Worm (Caenorhabditis elegans) whole organism, L3 larva: ENCODE measurements around the gene T16H12.3.

ENCODE experiments used
- ZK546.5 ChIP-seq: sonication (generic microtip); optimal IDR thresholded peaks from 2 replicates; lab custom pipeline; 2017; ENCODE audit warnings: missing biosample characterization, missing genetic modification characterization
- ceh-16 ChIP-seq: sonication (generic microtip); optimal IDR thresholded peaks from 2 replicates; lab custom pipeline; 2017; ENCODE audit warnings: missing biosample characterization, missing genetic modification characterization
- ceh-28 ChIP-seq: fragments of 150-350 bp; optimal IDR thresholded peaks from 2 replicates; lab custom pipeline; 2014; ENCODE audit warnings: missing biosample characterization, missing genetic modification reagents, missing genetic modification characterization
- ceh-9 ChIP-seq: sonication (generic microtip); optimal IDR thresholded peaks from 2 replicates; lab custom pipeline; 2018; ENCODE audit warnings: missing biosample characterization, missing genetic modification characterization
- daf-12 ChIP-seq: fragments of 150-350 bp; optimal IDR thresholded peaks from 2 replicates; lab custom pipeline; 2014; ENCODE audit warnings: missing biosample characterization, missing genetic modification reagents, missing genetic modification characterization
- egl-27 ChIP-seq: sonication (generic microtip); optimal IDR thresholded peaks from 4 replicates; lab custom pipeline; 2017; ENCODE audit warnings: missing biosample characterization, missing genetic modification reagents, missing genetic modification characterization
- elt-1 ChIP-seq: fragments of 150-350 bp; optimal IDR thresholded peaks from 2 replicates; lab custom pipeline; 2014; ENCODE audit warnings: missing biosample characterization, missing genetic modification characterization
- elt-2 ChIP-seq: sonication (generic microtip); optimal IDR thresholded peaks from 2 replicates; lab custom pipeline; 2016; ENCODE audit warnings: missing genetic modification reagents, mild to moderate bottlenecking, missing genetic modification characterization, missing compliant biosample characterization
- elt-3 ChIP-seq, 3 experiments: fragments of 150-350 bp in 1 of 3; sonication (generic microtip) in 2 of 3; optimal IDR thresholded peaks; 2 replicates in 2 of 3; 4 replicates in 1 of 3; lab custom pipeline; 2014 to 2017; ENCODE audit warnings: missing biosample characterization in 3 of 3, missing genetic modification characterization in 3 of 3
- eor-1 ChIP-seq, 2 experiments: fragments of 150-350 bp; optimal IDR thresholded peaks; 2 replicates each; lab custom pipeline; 2014 to 2018; ENCODE audit warnings: missing biosample characterization in 2 of 2, missing genetic modification characterization in 2 of 2
- fkh-2 ChIP-seq: fragments of 150-350 bp; optimal IDR thresholded peaks from 2 replicates; lab custom pipeline; 2014; ENCODE audit warnings: missing biosample characterization, missing genetic modification reagents, missing genetic modification characterization
- fos-1 ChIP-seq: fragments of 150-350 bp; optimal IDR thresholded peaks from 2 replicates; lab custom pipeline; 2014; ENCODE audit warnings: missing biosample characterization, missing genetic modification characterization
- hmg-11 ChIP-seq: sonication (generic microtip); optimal IDR thresholded peaks from 2 replicates; lab custom pipeline; 2016; ENCODE audit warnings: missing genetic modification characterization, missing compliant biosample characterization
- jun-1 ChIP-seq: fragments of 150-350 bp; optimal IDR thresholded peaks from 2 replicates; lab custom pipeline; 2014; ENCODE audit warnings: missing biosample characterization, missing genetic modification reagents, missing genetic modification characterization
- lin-15B ChIP-seq: fragments of 150-350 bp; optimal IDR thresholded peaks from 2 replicates; lab custom pipeline; 2014; ENCODE audit warnings: missing biosample characterization, missing genetic modification characterization
- lin-39 ChIP-seq: fragments of 150-350 bp; optimal IDR thresholded peaks from 2 replicates; lab custom pipeline; 2018; ENCODE audit warnings: missing biosample characterization, missing genetic modification reagents, missing genetic modification characterization
- lsy-12 ChIP-seq: sonication (generic microtip); optimal IDR thresholded peaks from 2 replicates; lab custom pipeline; 2016; ENCODE audit warnings: mild to moderate bottlenecking, missing genetic modification characterization, missing compliant biosample characterization
- mdl-1 ChIP-seq: fragments of 150-350 bp; optimal IDR thresholded peaks from 2 replicates; lab custom pipeline; 2014; ENCODE audit warnings: missing biosample characterization, missing genetic modification characterization
- nfya-1 ChIP-seq: sonication (generic microtip); optimal IDR thresholded peaks from 2 replicates; lab custom pipeline; 2017; ENCODE audit warnings: missing genetic modification characterization, mild to moderate bottlenecking, missing compliant biosample characterization, antibody characterized with exemption, moderate library complexity; ENCODE audit not compliant: insufficient read depth
- nhr-11 ChIP-seq: fragments of 150-350 bp; optimal IDR thresholded peaks from 2 replicates; lab custom pipeline; 2014; ENCODE audit warnings: missing biosample characterization, missing genetic modification characterization
- nhr-12 ChIP-seq: fragments of 150-350 bp; optimal IDR thresholded peaks from 2 replicates; lab custom pipeline; 2014; ENCODE audit warnings: missing biosample characterization, missing genetic modification characterization
- nhr-23 ChIP-seq: fragments of 150-350 bp; optimal IDR thresholded peaks from 2 replicates; lab custom pipeline; 2014; ENCODE audit warnings: missing biosample characterization, missing genetic modification reagents, missing genetic modification characterization
- nhr-237 ChIP-seq: fragments of 150-350 bp; optimal IDR thresholded peaks from 2 replicates; lab custom pipeline; 2014; ENCODE audit warnings: missing biosample characterization, missing genetic modification characterization
- nhr-25 ChIP-seq: sonication (generic microtip); optimal IDR thresholded peaks from 2 replicates; lab custom pipeline; 2017; ENCODE audit warnings: missing biosample characterization, missing genetic modification characterization
- nhr-28 ChIP-seq: fragments of 150-350 bp; optimal IDR thresholded peaks from 2 replicates; lab custom pipeline; 2014; ENCODE audit warnings: missing biosample characterization, missing genetic modification characterization
- nhr-43 ChIP-seq: sonication (generic microtip); optimal IDR thresholded peaks from 2 replicates; lab custom pipeline; 2016; ENCODE audit warnings: mild to moderate bottlenecking, missing genetic modification characterization, missing compliant biosample characterization; ENCODE audit not compliant: poor library complexity, severe bottlenecking
- nhr-67 ChIP-seq: fragments of 150-350 bp; optimal IDR thresholded peaks from 2 replicates; lab custom pipeline; 2014; ENCODE audit warnings: missing biosample characterization, missing genetic modification characterization
- nhr-77 ChIP-seq: fragments of 150-350 bp; optimal IDR thresholded peaks from 2 replicates; lab custom pipeline; 2014; ENCODE audit warnings: missing biosample characterization, missing genetic modification characterization
- pha-4 ChIP-seq: fragments of 150-350 bp; optimal IDR thresholded peaks from 2 replicates; lab custom pipeline; 2014; ENCODE audit warnings: missing biosample characterization, missing genetic modification reagents, missing genetic modification characterization
- sea-2 ChIP-seq: fragments of 150-350 bp; sonication (generic microtip); optimal IDR thresholded peaks from 4 replicates; lab custom pipeline; 2014; ENCODE audit warnings: missing biosample characterization, missing genetic modification reagents, missing genetic modification characterization
- skn-1 ChIP-seq: fragments of 150-350 bp; optimal IDR thresholded peaks from 2 replicates; lab custom pipeline; 2014; ENCODE audit warnings: missing biosample characterization, missing genetic modification characterization
- snpc-4 ChIP-seq: fragments of 150-350 bp; optimal IDR thresholded peaks from 2 replicates; lab custom pipeline; 2014; ENCODE audit warnings: missing biosample characterization, missing genetic modification characterization
- tbx-2 ChIP-seq: sonication (generic microtip); optimal IDR thresholded peaks from 2 replicates; lab custom pipeline; 2016; ENCODE audit warnings: mild to moderate bottlenecking, missing genetic modification characterization, missing compliant biosample characterization
- unc-62 ChIP-seq: fragments of 150-350 bp; sonication (generic microtip); optimal IDR thresholded peaks from 4 replicates; lab custom pipeline; 2014; ENCODE audit warnings: missing biosample characterization, missing genetic modification reagents, missing genetic modification characterization
- zag-1 ChIP-seq: fragments of 150-350 bp; optimal IDR thresholded peaks from 2 replicates; lab custom pipeline; 2014; ENCODE audit warnings: missing biosample characterization, missing genetic modification characterization
- ztf-4 ChIP-seq: fragments of 150-350 bp; optimal IDR thresholded peaks from 2 replicates; lab custom pipeline; 2014; ENCODE audit warnings: missing biosample characterization, missing genetic modification characterization

Gene T16H12.3

DNA sequence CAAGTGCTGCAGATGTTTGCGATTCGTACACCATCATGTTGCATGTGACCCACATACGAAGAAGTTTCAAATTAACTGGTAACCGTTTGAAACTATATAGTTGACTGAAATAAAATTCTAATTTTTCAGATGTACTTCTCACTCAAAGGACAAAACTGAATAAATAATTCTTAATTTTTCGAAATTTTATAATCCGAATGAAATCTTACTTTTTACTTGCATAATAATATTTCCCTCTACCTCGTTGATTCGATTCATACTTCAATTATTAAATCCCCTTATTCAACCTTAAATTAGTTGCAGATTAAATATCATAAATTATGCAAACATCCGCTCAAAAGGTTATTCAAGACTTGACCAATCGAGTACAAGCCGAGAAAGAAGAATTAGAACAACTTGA, 2.9 kb upstream of the T16H12.3 start, which contains the start of gene T16H12.2:
Gene T16H12.2, plus strand, starts transcription at position 301 of the 400 bp plus-strand sequence.
- TF ChIP-seq daf-12 (no peak), eor-1 (tag; optimal IDR thresholded peaks at IDR 0.05; lab: Kevin White, UChicago) (no peak), lin-39 (tag; lab: Kevin White, UChicago) (no peak), mdl-1 (tag; lab: Kevin White, UChicago) (no peak), ceh-9 (tag; lab: Kevin White, UChicago) (no peak)

- TF ChIP-seq nfya-1 (tag; lab: Kevin White, UChicago) (no peak), elt-3 (tag; optimal IDR thresholded peaks at IDR 0.05; lab: Kevin White, UChicago) (no peak), fkh-2 (tag; lab: Kevin White, UChicago) (no peak), lsy-12 (tag; lab: Kevin White, UChicago) (no peak), jun-1 (tag; lab: Kevin White, UChicago) (no peak), lin-39 (tag; lab: Kevin White, UChicago) (no peak), nhr-237 (no peak), elt-1 (tag; lab: Kevin White, UChicago) (no peak), nhr-67 (tag; lab: Kevin White, UChicago) (no peak)
- TF ChIP-seq, all 47 proteins: peak for 0
Observed at ce11 chrIII:10085574-10085973, 2.5 kb upstream of the T16H12.3 start.

- TF ChIP-seq daf-12 (no peak), elt-3 (tag; optimal IDR thresholded peaks at IDR 0.05; lab: Kevin White, UChicago) (no peak), zag-1 (tag; lab: Kevin White, UChicago) (no peak), egl-27 (tag; lab: Kevin White, UChicago) (no peak), elt-2 (no peak), lin-15B (tag; lab: Kevin White, UChicago) (no peak), ZK546.5 (tag; lab: Kevin White, UChicago) (no peak), fos-1 (tag; lab: Kevin White, UChicago) (no peak), nhr-12 (tag; lab: Kevin White, UChicago) (no peak), jun-1 (tag; lab: Kevin White, UChicago) (no peak), sea-2 (no peak), snpc-4 (tag; lab: Kevin White, UChicago) (no peak), tbx-2 (no peak), ceh-28 (tag; lab: Kevin White, UChicago) (no peak)
Observed at ce11 chrIII:10085103-10085502, 2.0 kb upstream of the T16H12.3 start, which contains the start of gene T16H12.13. TSS of gene T16H12.13 (plus strand) at chrIII:10085403.

DNA sequence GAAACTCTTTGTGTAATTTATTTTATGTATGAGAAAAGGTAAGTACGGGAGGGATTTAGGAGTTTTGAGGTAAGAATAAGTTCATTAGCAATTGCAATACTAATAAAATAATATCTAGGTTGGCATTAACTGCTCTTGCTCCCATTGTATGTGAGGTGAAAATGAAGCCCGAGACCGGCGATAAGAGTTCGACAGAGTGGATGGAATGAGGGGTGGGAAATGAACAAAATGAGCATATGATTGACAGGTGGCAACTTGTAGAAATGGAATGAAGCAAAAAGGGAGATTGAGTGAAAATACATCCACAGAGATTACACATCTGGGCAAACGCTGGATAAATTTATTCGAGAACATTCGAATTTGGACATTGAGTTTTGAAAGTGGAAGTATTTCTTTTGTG, 4.3 kb downstream of the T16H12.3 start:
- no peak for TF ChIP-seq skn-1 (tag; lab: Kevin White, UChicago)
- TF ChIP-seq hmg-11 (tag; lab: Kevin White, UChicago), result no peak
- no peak for TF ChIP-seq lin-15B (tag; lab: Kevin White, UChicago)
- TF ChIP-seq nhr-67 (tag; lab: Kevin White, UChicago), result no peak
- TF ChIP-seq jun-1 (tag; lab: Kevin White, UChicago), result no peak
- TF ChIP-seq nhr-25, result no peak
- TF ChIP-seq nhr-77 (tag; lab: Kevin White, UChicago), result no peak
- TF ChIP-seq nhr-43, result no peak
- no peak for TF ChIP-seq pha-4 (tag; lab: Kevin White, UChicago)
- TF ChIP-seq unc-62 (GFP tag; lab: Kevin White, UChicago), result no peak
- no peak for TF ChIP-seq fkh-2 (tag; lab: Kevin White, UChicago)
- no peak for TF ChIP-seq ceh-16 (tag; lab: Kevin White, UChicago)
- TF ChIP-seq elt-3 (tag; optimal IDR thresholded peaks at IDR 0.05; lab: Kevin White, UChicago), result no peak
- no peak for TF ChIP-seq snpc-4 (tag; lab: Kevin White, UChicago)
- no peak for TF ChIP-seq nhr-23 (tag; lab: Kevin White, UChicago)
- no peak for TF ChIP-seq fos-1 (tag; lab: Kevin White, UChicago)
- no peak for TF ChIP-seq tbx-2
- no peak for TF ChIP-seq ztf-4 (tag; lab: Kevin White, UChicago)

- no peak for TF ChIP-seq tbx-2
- TF ChIP-seq unc-62 (GFP tag; lab: Kevin White, UChicago), result no peak
- TF ChIP-seq lin-39 (tag; lab: Kevin White, UChicago), result no peak
- no peak for TF ChIP-seq ceh-16 (tag; lab: Kevin White, UChicago)
- no peak for TF ChIP-seq fos-1 (tag; lab: Kevin White, UChicago)
- TF ChIP-seq elt-3 (tag; optimal IDR thresholded peaks at IDR 0.05; lab: Kevin White, UChicago), result no peak
- TF ChIP-seq nhr-28 (tag; lab: Kevin White, UChicago), result no peak
- TF ChIP-seq ceh-28 (tag; lab: Kevin White, UChicago), result no peak
- TF ChIP-seq skn-1 (tag; lab: Kevin White, UChicago), result no peak
- no peak for TF ChIP-seq ztf-4 (tag; lab: Kevin White, UChicago)
- no peak for TF ChIP-seq pha-4 (tag; lab: Kevin White, UChicago)
- TF ChIP-seq zag-1 (tag; lab: Kevin White, UChicago), result no peak
- no peak for TF ChIP-seq nhr-11 (tag; lab: Kevin White, UChicago)
- TF ChIP-seq snpc-4 (tag; lab: Kevin White, UChicago), result no peak
- no peak for TF ChIP-seq egl-27 (tag; lab: Kevin White, UChicago)
- no peak for TF ChIP-seq elt-2
- TF ChIP-seq, all 47 proteins: peak for 0
Observed at ce11 chrIII:10078151-10078550, 4.9 kb downstream of the T16H12.3 start, which contains the start of gene T16G12.9. TSS of gene T16G12.9 (minus strand) at chrIII:10078251.
